Fruit fly (Drosophila melanogaster) whole organism: Measurements from ENCODE around the gene ND-B18.

Experiments used
- Dll ChIP-seq: fragments of >200 bp; optimal IDR thresholded peaks from 2 replicates; lab custom pipeline; 2017
- EcR ChIP-seq, 2 experiments: fragments of >200 bp; optimal IDR thresholded peaks; 2 replicates each; lab custom pipeline; 2017; ENCODE audit warnings: missing biosample characterization in 2 of 2, missing genetic modification characterization in 2 of 2, missing genetic modification reagents in 2 of 2
- psq ChIP-seq: fragments of >200 bp; optimal IDR thresholded peaks from 2 replicates; lab custom pipeline; 2017

- TF ChIP-seq EcR (GFP tag; optimal IDR thresholded peaks at IDR 0.05; lab: Kevin White, UChicago) = no peak
- no peak for TF ChIP-seq psq (lab: Kevin White, UChicago)
- no peak for TF ChIP-seq Dll
These were observed 914 bp upstream of the ND-B18 start for dm6 chrX:15062619-15063018.
